Worm (Caenorhabditis elegans) whole organism, mixed stage, embryonic: Measurements from ENCODE around the gene T03F6.4.

Source experiments
- M03D4.4 ChIP-seq: sonication (generic microtip); optimal IDR thresholded peaks from 2 replicates; lab custom pipeline; 2017; ENCODE audit warnings: mild to moderate bottlenecking, missing genetic modification characterization, missing compliant biosample characterization
- bed-3 ChIP-seq: fragments of 200-800 bp; sonication (Bioruptor generic); optimal IDR thresholded peaks from 3 replicates; lab custom pipeline; 2018; ENCODE audit warnings: mild to moderate bottlenecking, missing genetic modification characterization, moderate library complexity, missing compliant biosample characterization
- blmp-1 ChIP-seq: fragments of 150-350 bp; optimal IDR thresholded peaks from 2 replicates; lab custom pipeline; 2014; ENCODE audit warnings: missing biosample characterization, missing genetic modification characterization
- ceh-39 ChIP-seq: fragments of 150-350 bp; optimal IDR thresholded peaks from 2 replicates; lab custom pipeline; 2014; ENCODE audit warnings: missing biosample characterization, missing genetic modification characterization
- ceh-43 ChIP-seq: fragments of 200-800 bp; sonication (Bioruptor generic); optimal IDR thresholded peaks from 2 replicates; lab custom pipeline; 2018; ENCODE audit warnings: mild to moderate bottlenecking, missing genetic modification characterization, moderate library complexity, missing compliant biosample characterization
- ceh-83 ChIP-seq: fragments of 200-800 bp; sonication (Bioruptor generic); optimal IDR thresholded peaks from 2 replicates; lab custom pipeline; 2018; ENCODE audit warnings: mild to moderate bottlenecking, missing genetic modification characterization, missing compliant biosample characterization
- ces-1 ChIP-seq: fragments of 150-350 bp; optimal IDR thresholded peaks from 2 replicates; lab custom pipeline; 2014; ENCODE audit warnings: missing biosample characterization, missing genetic modification reagents, missing genetic modification characterization
- cnd-1 ChIP-seq: fragments of 200-800 bp; sonication (Bioruptor generic); optimal IDR thresholded peaks from 2 replicates; lab custom pipeline; 2018; ENCODE audit warnings: mild to moderate bottlenecking, missing genetic modification characterization, missing compliant biosample characterization
- drap-1 ChIP-seq: fragments of 200-800 bp; sonication (Bioruptor generic); optimal IDR thresholded peaks from 3 replicates; lab custom pipeline; 2018; ENCODE audit warnings: mild to moderate bottlenecking, missing genetic modification characterization, missing compliant biosample characterization
- elt-1 ChIP-seq: sonication (generic microtip); optimal IDR thresholded peaks from 2 replicates; lab custom pipeline; 2017; ENCODE audit warnings: missing genetic modification characterization, mild to moderate bottlenecking, missing compliant biosample characterization, antibody characterized with exemption, moderate library complexity, borderline replicate concordance; ENCODE audit not compliant: insufficient read depth
- elt-3 ChIP-seq: fragments of 150-350 bp; optimal IDR thresholded peaks from 2 replicates; lab custom pipeline; 2014; ENCODE audit warnings: missing biosample characterization, missing genetic modification characterization
- flh-1 ChIP-seq: fragments of 200-800 bp; sonication (Bioruptor generic); optimal IDR thresholded peaks from 2 replicates; lab custom pipeline; 2018; ENCODE audit warnings: mild to moderate bottlenecking, missing genetic modification characterization, moderate library complexity, missing compliant biosample characterization
- ham-2 ChIP-seq: fragments of 200-800 bp; sonication (Bioruptor generic); optimal IDR thresholded peaks from 2 replicates; lab custom pipeline; 2018; ENCODE audit warnings: mild to moderate bottlenecking, missing genetic modification characterization, missing compliant biosample characterization
- hlh-1 ChIP-seq: fragments of 150-350 bp; optimal IDR thresholded peaks from 2 replicates; lab custom pipeline; 2014; ENCODE audit warnings: missing biosample characterization, missing genetic modification reagents, missing genetic modification characterization
- lin-13 ChIP-seq: fragments of 150-350 bp; optimal IDR thresholded peaks from 2 replicates; lab custom pipeline; 2014; ENCODE audit warnings: missing biosample characterization, missing genetic modification characterization
- lin-32 ChIP-seq: fragments of 200-800 bp; sonication (Bioruptor generic); optimal IDR thresholded peaks from 2 replicates; lab custom pipeline; 2018; ENCODE audit warnings: mild to moderate bottlenecking, missing genetic modification characterization, missing compliant biosample characterization
- lsy-2 ChIP-seq: fragments of 150-350 bp; optimal IDR thresholded peaks from 2 replicates; lab custom pipeline; 2014; ENCODE audit warnings: missing biosample characterization, missing genetic modification characterization
- mab-5 ChIP-seq: fragments of 150-350 bp; optimal IDR thresholded peaks from 2 replicates; lab custom pipeline; 2014; ENCODE audit warnings: missing biosample characterization, missing genetic modification characterization
- mls-2 ChIP-seq: sonication (generic microtip); optimal IDR thresholded peaks from 2 replicates; lab custom pipeline; 2016; ENCODE audit warnings: mild to moderate bottlenecking, missing genetic modification characterization, moderate library complexity, missing compliant biosample characterization
- nhr-12 ChIP-seq: fragments of 150-350 bp; optimal IDR thresholded peaks from 2 replicates; lab custom pipeline; 2014; ENCODE audit warnings: missing biosample characterization, missing genetic modification characterization
- nhr-237 ChIP-seq: fragments of 150-350 bp; optimal IDR thresholded peaks from 2 replicates; lab custom pipeline; 2014; ENCODE audit warnings: missing biosample characterization, missing genetic modification characterization
- nhr-28 ChIP-seq: fragments of 150-350 bp; optimal IDR thresholded peaks from 2 replicates; lab custom pipeline; 2014; ENCODE audit warnings: missing biosample characterization, missing genetic modification characterization
- nhr-76 ChIP-seq: sonication (generic microtip); optimal IDR thresholded peaks from 2 replicates; lab custom pipeline; 2017; ENCODE audit warnings: missing biosample characterization, missing genetic modification characterization
- pha-4 ChIP-seq: fragments of 150-350 bp; optimal IDR thresholded peaks from 2 replicates; lab custom pipeline; 2018; ENCODE audit warnings: missing biosample characterization, missing genetic modification reagents, missing genetic modification characterization
- sem-2 ChIP-seq: fragments of 200-800 bp; sonication (Bioruptor generic); optimal IDR thresholded peaks from 2 replicates; lab custom pipeline; 2018; ENCODE audit warnings: mild to moderate bottlenecking, missing genetic modification characterization, missing compliant biosample characterization
- sptf-1 ChIP-seq: sonication (generic microtip); optimal IDR thresholded peaks from 2 replicates; lab custom pipeline; 2017; ENCODE audit warnings: mild to moderate bottlenecking, missing genetic modification characterization, moderate library complexity, missing compliant biosample characterization
- tbx-8 ChIP-seq: fragments of 200-800 bp; sonication (Bioruptor generic); optimal IDR thresholded peaks from 2 replicates; lab custom pipeline; 2018; ENCODE audit warnings: mild to moderate bottlenecking, missing genetic modification characterization, moderate library complexity, missing compliant biosample characterization
- unc-39 ChIP-seq: fragments of 150-350 bp; optimal IDR thresholded peaks from 2 replicates; lab custom pipeline; 2014; ENCODE audit warnings: missing biosample characterization, missing genetic modification characterization
- unc-62 ChIP-seq: fragments of 150-350 bp; optimal IDR thresholded peaks from 2 replicates; lab custom pipeline; 2014; ENCODE audit warnings: missing biosample characterization, missing genetic modification reagents, missing genetic modification characterization
- ztf-11 ChIP-seq: fragments of 150-350 bp; optimal IDR thresholded peaks from 2 replicates; lab custom pipeline; 2014; ENCODE audit warnings: missing biosample characterization, missing genetic modification characterization

T03F6.4 gene

ce11 chrIII:13385850-13386249 lies at the start of gene T03F6.4:
Gene T03F6.4 (plus strand): TSS chrIII:13386150.
- TF ChIP-seq M03D4.4 (tag; lab: Kevin White, UChicago) (no peak), mab-5 (tag; lab: Kevin White, UChicago) (no peak), nhr-237 (tag; lab: Kevin White, UChicago) (no peak), ceh-83 (GFP tag; lab: Kevin White, UChicago) (no peak), cnd-1 (tag; lab: Kevin White, UChicago) (no peak), flh-1 (GFP tag; lab: Kevin White, UChicago) (no peak), tbx-8 (GFP tag; lab: Kevin White, UChicago) (no peak), mls-2 (tag; lab: Kevin White, UChicago) (no peak), nhr-76 (no peak), hlh-1 (tag; lab: Kevin White, UChicago) (no peak)

- no peak for TF ChIP-seq hlh-1 (tag; lab: Kevin White, UChicago)
- TF ChIP-seq lin-32 (GFP tag; lab: Kevin White, UChicago): no peak
- no peak for TF ChIP-seq nhr-237 (tag; lab: Kevin White, UChicago)
- TF ChIP-seq ces-1 (GFP tag; lab: Kevin White, UChicago): no peak
- TF ChIP-seq mls-2 (tag; lab: Kevin White, UChicago): no peak
- no peak for TF ChIP-seq drap-1 (GFP tag; lab: Kevin White, UChicago)
- no peak for TF ChIP-seq ceh-39 (tag; lab: Kevin White, UChicago)
- no peak for TF ChIP-seq sem-2 (GFP tag; lab: Kevin White, UChicago)
- TF ChIP-seq lin-13 (tag; lab: Kevin White, UChicago): no peak
- TF ChIP-seq ceh-83 (GFP tag; lab: Kevin White, UChicago): no peak
- TF ChIP-seq elt-1 (tag; lab: Kevin White, UChicago): no peak
- TF ChIP-seq ztf-11 (tag; lab: Kevin White, UChicago): no peak
- TF ChIP-seq unc-39: no peak
Measured at ce11 chrIII:13339672-13340071, 46.3 kb upstream of the T03F6.4 start, which contains the start of gene F53A2.3. Gene F53A2.3 (minus strand): TSS chrIII:13339772.

- peak; percentile 30 for TF ChIP-seq ham-2
- TF ChIP-seq elt-1 (tag; lab: Kevin White, UChicago): no peak
- TF ChIP-seq ces-1 (GFP tag; lab: Kevin White, UChicago): peak; percentile 98
Measured at ce11 chrIII:13340504-13341274, 45.3 kb upstream of the T03F6.4 start.

ce11 chrIII:13341275-13341626 lies 44.7 kb upstream of the T03F6.4 start, which contains the start of gene nud-1:
Gene nud-1 (plus strand): TSS chrIII:13341527.
- no peak for TF ChIP-seq elt-3 (tag; lab: Kevin White, UChicago)
- TF ChIP-seq M03D4.4 (tag; lab: Kevin White, UChicago): no peak
- no peak for TF ChIP-seq ztf-11 (tag; lab: Kevin White, UChicago)
- TF ChIP-seq bed-3 (GFP tag; lab: Kevin White, UChicago): no peak
- TF ChIP-seq pha-4: no peak
- TF ChIP-seq lsy-2 (tag; lab: Kevin White, UChicago): no peak
- no peak for TF ChIP-seq mab-5 (tag; lab: Kevin White, UChicago)
- TF ChIP-seq ceh-43: no peak
- no peak for TF ChIP-seq drap-1 (GFP tag; lab: Kevin White, UChicago)
- TF ChIP-seq unc-62: no peak
- TF ChIP-seq elt-1 (tag; lab: Kevin White, UChicago): no peak
- no peak for TF ChIP-seq lin-13 (tag; lab: Kevin White, UChicago)
- TF ChIP-seq cnd-1 (tag; lab: Kevin White, UChicago): no peak

- TF ChIP-seq sem-2 (GFP tag; lab: Kevin White, UChicago): no peak
- no peak for TF ChIP-seq blmp-1 (tag; lab: Kevin White, UChicago)
- no peak for TF ChIP-seq drap-1 (GFP tag; lab: Kevin White, UChicago)
- no peak for TF ChIP-seq tbx-8 (GFP tag; lab: Kevin White, UChicago)
- TF ChIP-seq ceh-43: no peak
- no peak for TF ChIP-seq lin-32 (GFP tag; lab: Kevin White, UChicago)
- TF ChIP-seq ztf-11 (tag; lab: Kevin White, UChicago): no peak
- TF ChIP-seq nhr-237 (tag; lab: Kevin White, UChicago): no peak
- TF ChIP-seq flh-1 (GFP tag; lab: Kevin White, UChicago): no peak
- TF ChIP-seq sptf-1: no peak
- TF ChIP-seq nhr-28 (tag; lab: Kevin White, UChicago): no peak
- no peak for TF ChIP-seq nhr-12
- no peak for TF ChIP-seq M03D4.4 (tag; lab: Kevin White, UChicago)
- no peak for TF ChIP-seq lsy-2 (tag; lab: Kevin White, UChicago)
- TF ChIP-seq ham-2: no peak
Measured at ce11 chrIII:13342079-13342734, 43.7 kb upstream of the T03F6.4 start, which contains the start of gene dro-1. Gene dro-1 (plus strand): TSS chrIII:13342684.
